Worm (Caenorhabditis elegans): ENCODE data around the gene chil-10.

chil-10 gene

DNA sequence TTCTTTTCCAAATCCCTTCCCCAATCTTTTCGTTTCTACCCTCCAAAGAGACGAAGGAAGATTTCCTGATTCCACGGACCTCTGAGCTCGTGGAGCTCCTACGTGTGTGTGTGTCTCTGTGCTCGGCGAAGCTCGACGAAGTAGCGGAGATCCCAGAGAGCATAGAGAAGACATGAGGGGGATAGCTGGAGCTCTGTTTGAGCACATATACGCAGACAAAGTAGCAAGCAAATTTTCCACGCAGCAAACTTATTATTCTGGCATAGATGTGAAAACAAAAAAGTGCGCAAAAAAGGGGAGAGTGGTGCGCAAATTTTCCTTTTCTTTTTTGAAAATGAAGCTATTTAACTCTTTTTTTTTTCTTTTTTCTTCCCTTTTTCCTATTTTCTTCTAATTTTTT, 24.8 kb upstream of the chil-10 start:
- TF ChIP-seq set-16 (GFP tag; IDR thresholded peaks at IDR 0.05) (0 out of 2 replicates have a peak, but pooled peaks have one; percentile 36), dmd-8 (GFP tag; IDR thresholded peaks at IDR 0.05) (no peak), ceh-20 (GFP tag; IDR thresholded peaks at IDR 0.05) (0 out of 2 replicates have a peak, but pooled peaks have one; percentile 13), zfp-2 (tag; optimal IDR thresholded peaks at IDR 0.05) (no peak), php-3 (GFP tag; IDR thresholded peaks at IDR 0.05) (no peak), snpc-4 (tag; optimal IDR thresholded peaks at IDR 0.05) (no peak), unc-62 (GFP tag; optimal IDR thresholded peaks at IDR 0.05 in 1 of 2) (peak in 1 of 2 experiments; percentile 63), unc-62 (tag; optimal IDR thresholded peaks at IDR 0.05) (no peak), mep-1 (tag; optimal IDR thresholded peaks at IDR 0.05) (peak; percentile 13), nhr-28 (tag; optimal IDR thresholded peaks at IDR 0.05) (no peak), hmg-1.1 (GFP tag; IDR thresholded peaks at IDR 0.05) (peak; percentile 33; the same call in 1 of the 2 replicates), saeg-2 (GFP tag; IDR thresholded peaks at IDR 0.05) (no peak), unc-39 (tag; optimal IDR thresholded peaks at IDR 0.05) (no peak), nhr-25 (tag; optimal IDR thresholded peaks at IDR 0.05; ENCODE audit: borderline replicate concordance, insufficient read depth) (no peak), lsy-2 (tag; optimal IDR thresholded peaks at IDR 0.05) (peak in 1 of 2 experiments; percentile 10), ctbp-1 (GFP tag; IDR thresholded peaks at IDR 0.05) (0 out of 2 replicates have a peak, but pooled peaks have one; percentile 49), fkh-10 (GFP tag; optimal IDR thresholded peaks at IDR 0.05) (peak; percentile 55), rbr-2 (tag; optimal IDR thresholded peaks at IDR 0.05) (peak; percentile 44), ceh-82 (tag; optimal IDR thresholded peaks at IDR 0.05) (no peak)

DNA sequence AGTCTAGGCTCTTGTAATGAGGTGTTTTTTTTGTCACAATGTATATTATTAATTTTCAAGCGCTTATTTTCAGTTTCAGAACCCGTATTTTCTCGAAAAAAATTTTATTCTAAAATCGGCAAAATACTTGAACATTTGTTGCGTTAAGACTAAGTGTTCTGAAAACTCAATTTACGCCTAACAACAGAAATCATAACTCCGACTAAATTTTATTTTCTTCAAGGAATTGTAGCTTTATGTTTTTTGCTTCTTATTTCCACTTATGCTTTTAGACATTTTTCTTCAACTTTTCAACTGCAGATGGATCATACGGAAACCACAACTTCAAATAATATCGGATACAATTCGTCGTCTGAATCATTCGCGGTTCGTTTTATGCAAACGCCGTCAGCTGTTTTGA, 24.2 kb upstream of the chil-10 start, which contains the start of gene F35H12.1:
Gene F35H12.1 (plus strand): TSS at position 301 of the 400 bp plus-strand sequence.
- no peak for TF ChIP-seq attf-4 (tag; optimal IDR thresholded peaks at IDR 0.05)
- peak; percentile 58 for TF ChIP-seq fkh-10 (GFP tag; optimal IDR thresholded peaks at IDR 0.05)

DNA sequence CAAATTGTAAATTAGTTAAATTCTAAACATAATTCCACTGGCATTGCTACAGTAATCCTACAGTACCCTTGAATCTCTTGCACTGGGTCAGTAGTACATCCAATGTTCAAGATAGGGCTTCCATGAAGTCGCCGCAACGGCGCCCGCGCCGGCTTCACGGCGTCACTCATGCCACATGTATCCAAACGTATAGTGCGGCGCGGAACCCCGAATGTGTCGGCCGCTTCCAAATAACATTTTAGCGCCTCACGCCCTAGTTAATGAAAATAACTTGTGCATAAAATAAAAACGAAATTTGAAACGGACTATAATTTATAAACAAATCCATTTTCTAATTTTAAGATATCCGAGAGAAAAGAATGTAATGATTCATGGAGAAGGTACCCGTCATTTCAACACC, 21.7 kb upstream of the chil-10 start:
- TF ChIP-seq F26F4.8 (GFP tag; conservative IDR thresholded peaks at IDR 0.05): no peak
- TF ChIP-seq snpc-4 (tag; optimal IDR thresholded peaks at IDR 0.05): peak; percentile 30
- TF ChIP-seq ceh-62 (tag; optimal IDR thresholded peaks at IDR 0.05): no peak

DNA sequence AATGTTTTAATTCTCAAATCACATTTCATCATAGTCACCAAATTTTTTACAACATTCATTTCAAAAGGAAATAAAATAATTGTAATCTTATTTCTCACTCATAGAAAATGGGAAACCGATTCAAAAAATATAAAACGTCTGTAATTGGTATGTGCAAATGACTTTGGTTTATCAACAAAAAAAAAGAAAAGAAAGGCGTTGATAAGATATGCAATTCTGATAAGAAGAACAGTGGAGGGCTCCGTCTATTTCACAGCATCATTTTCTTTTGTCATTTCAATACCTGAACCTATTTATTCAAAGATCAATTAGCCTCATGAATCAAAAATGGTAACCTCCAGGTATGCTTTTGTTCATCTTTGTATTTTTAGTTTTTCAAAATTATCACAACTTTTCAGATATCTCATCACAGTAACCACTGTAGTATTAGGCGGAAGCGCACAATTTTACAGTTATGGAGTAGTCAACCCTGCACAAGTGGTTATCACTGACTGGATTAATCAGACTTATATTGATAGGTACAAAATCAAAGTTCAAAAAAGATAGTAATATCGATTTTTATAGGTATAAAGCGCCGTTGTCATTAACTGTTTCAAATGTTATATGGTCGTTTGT, 19.3 kb upstream of the chil-10 start, which contains the start of gene F53H8.3:
Gene F53H8.3 (plus strand): TSS at position 275 of the 615 bp plus-strand sequence.
- no peak for TF ChIP-seq zfp-3 (GFP tag; conservative IDR thresholded peaks at IDR 0.05)
- no peak for TF ChIP-seq nhr-111 (GFP tag; optimal IDR thresholded peaks at IDR 0.05)
- no peak for TF ChIP-seq madf-9 (GFP tag; conservative IDR thresholded peaks at IDR 0.05)
- peak; percentile 85 for TF ChIP-seq pqm-1 (tag; optimal IDR thresholded peaks at IDR 0.05)
- TF ChIP-seq F37D6.2 (tag; optimal IDR thresholded peaks at IDR 0.05): no peak
- TF ChIP-seq madf-5 (GFP tag; IDR thresholded peaks at IDR 0.05): no peak
- TF ChIP-seq lir-3 (tag; optimal IDR thresholded peaks at IDR 0.05): no peak
- TF ChIP-seq lin-29 (GFP tag; IDR thresholded peaks at IDR 0.05): no peak
- TF ChIP-seq dmd-9 (GFP tag; IDR thresholded peaks at IDR 0.05): no peak
- TF ChIP-seq lin-1 (GFP tag; IDR thresholded peaks at IDR 0.05): no peak
- no peak for TF ChIP-seq tag-97 (GFP tag; IDR thresholded peaks at IDR 0.05)
- TF ChIP-seq hlh-11 (tag; optimal IDR thresholded peaks at IDR 0.05): peak; percentile 24
- TF ChIP-seq lin-15B (tag; optimal IDR thresholded peaks at IDR 0.05): no peak
- TF ChIP-seq nhr-28 (tag; optimal IDR thresholded peaks at IDR 0.05): peak; percentile 22
- peak; percentile 6; the same call in 1 of the 2 replicates for TF ChIP-seq dmd-6 (GFP tag; IDR thresholded peaks at IDR 0.05)
- TF ChIP-seq cey-2 (tag; optimal IDR thresholded peaks at IDR 0.05; ENCODE audit: borderline replicate concordance, insufficient read depth): no peak
- no peak for TF ChIP-seq daf-16 (GFP tag; optimal IDR thresholded peaks at IDR 0.05)
- peak; percentile 73 for TF ChIP-seq daf-16 (tag; optimal IDR thresholded peaks at IDR 0.05)
- TF ChIP-seq php-3 (GFP tag; IDR thresholded peaks at IDR 0.05): no peak
- peak; percentile 50 for TF ChIP-seq dve-1 (tag; optimal IDR thresholded peaks at IDR 0.05; ENCODE audit: insufficient read depth)
- no peak for TF ChIP-seq hlh-30 (tag; optimal IDR thresholded peaks at IDR 0.05; ENCODE audit: insufficient read depth)
- no peak for TF ChIP-seq saeg-2 (GFP tag; IDR thresholded peaks at IDR 0.05)
- no peak for TF ChIP-seq ceh-44 (GFP tag; IDR thresholded peaks at IDR 0.05)
